ENCODE assay signal across 1 fruit fly cellular context in the genomic region with DNA sequence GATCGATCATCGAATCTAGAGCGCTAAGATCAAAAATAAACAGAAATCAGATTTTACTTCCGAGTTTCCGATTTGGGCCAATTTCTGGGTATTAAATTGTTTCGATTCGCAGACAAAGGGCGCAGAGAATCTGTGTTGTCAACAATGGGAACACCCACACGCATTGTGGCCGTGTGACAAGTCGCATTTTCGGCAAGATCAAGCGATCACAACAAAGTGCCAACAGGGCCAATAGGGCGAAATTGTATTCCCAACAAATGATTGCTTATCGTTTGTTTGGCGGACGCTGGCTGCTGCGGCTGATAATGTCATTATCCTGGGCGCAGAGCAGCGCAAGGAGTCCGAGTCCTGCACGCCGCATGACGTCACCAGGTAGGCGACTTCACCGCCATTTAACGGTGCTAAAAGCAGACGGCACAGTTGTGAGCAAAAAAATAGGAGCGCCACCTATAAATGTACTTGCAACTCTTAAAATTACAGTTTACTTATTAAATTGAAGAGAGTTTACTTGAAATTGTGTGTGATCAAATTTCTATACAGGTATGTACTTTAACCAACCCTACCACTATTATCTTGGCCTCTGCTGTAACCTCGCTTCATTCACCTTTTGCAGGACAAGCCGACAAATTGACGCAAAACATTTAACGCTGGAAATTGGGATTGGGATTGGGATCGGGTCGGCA.
A peak's percentile ranks its signal among the peaks of the same experiment; 100 is the strongest.
TF ChIP-seq lines count a peak whose summit lies in the region.

No protein-coding gene starts in this region.

TF ChIP-seq in whole organism, embryonic, 481 proteins besides CTCF, POLR2A, EP300 and RAD21 (continued from another document and continues in another):
- TF ChIP-seq ac (GFP tag; optimal IDR thresholded peaks at IDR 0.05; lab: Kevin White, UChicago) (peak; percentile 98), Mad (GFP tag; optimal IDR thresholded peaks at IDR 0.05; lab: Kevin White, UChicago) (peak; percentile 48), rib (GFP tag; IDR thresholded peaks at IDR 0.05; lab: Robert Waterston, UW) (no peak), chn (GFP tag; optimal IDR thresholded peaks at IDR 0.05; lab: Kevin White, UChicago) (peak; percentile 72), YL-1 (GFP tag; optimal IDR thresholded peaks at IDR 0.05; lab: Kevin White, UChicago) (no peak), CG10979 (tag; optimal IDR thresholded peaks at IDR 0.05; lab: Kevin White, UChicago) (peak; percentile 74), CG10321 (GFP tag; IDR thresholded peaks at IDR 0.05; lab: Robert Waterston, UW) (no peak), gcm2 (GFP tag; optimal IDR thresholded peaks at IDR 0.05; lab: Kevin White, UChicago) (no peak), tna (GFP tag; IDR thresholded peaks at IDR 0.05; lab: Robert Waterston, UW; ENCODE audit: partially characterized antibody) (no peak), CG12071 (GFP tag; optimal IDR thresholded peaks at IDR 0.05; lab: Kevin White, UChicago) (no peak), trh (GFP tag; optimal IDR thresholded peaks at IDR 0.05; lab: Kevin White, UChicago) (peak; percentile 5), otp (GFP tag; IDR thresholded peaks at IDR 0.05; lab: Robert Waterston, UW) (peak; percentile 87), fd64A (GFP tag; optimal IDR thresholded peaks at IDR 0.05; lab: Kevin White, UChicago) (no peak), CG9609 (GFP tag; optimal IDR thresholded peaks at IDR 0.05; lab: Kevin White, UChicago) (peak; percentile 65), Nf-YB (GFP tag; optimal IDR thresholded peaks at IDR 0.05; lab: Kevin White, UChicago) (peak; percentile 28), CG11456 (GFP tag; IDR thresholded peaks at IDR 0.05; lab: Robert Waterston, UW) (peak; percentile 64; the same call in 1 of the 3 replicates), HLH54F (GFP tag; optimal IDR thresholded peaks at IDR 0.05; lab: Kevin White, UChicago) (peak; percentile 24), Myb (GFP tag; optimal IDR thresholded peaks at IDR 0.05; lab: Kevin White, UChicago) (peak; percentile 33), amos (GFP tag; IDR thresholded peaks at IDR 0.05; lab: Robert Waterston, UW; ENCODE audit: partially characterized antibody) (no peak), H2.0 (GFP tag; IDR thresholded peaks at IDR 0.05; lab: Robert Waterston, UW) (peak; percentile 76), CG15696 (tag; optimal IDR thresholded peaks at IDR 0.05; lab: Kevin White, UChicago) (peak; percentile 92), gce (GFP tag; IDR thresholded peaks at IDR 0.05; lab: Robert Waterston, UW) (peak; percentile 57; the same call in 1 of the 3 replicates), Antp (GFP tag; optimal IDR thresholded peaks at IDR 0.05; lab: Kevin White, UChicago) (peak; percentile 21), crp (GFP tag; optimal IDR thresholded peaks at IDR 0.05; lab: Kevin White, UChicago) (no peak), CG4730 (GFP tag; IDR thresholded peaks at IDR 0.05; lab: Robert Waterston, UW) (peak; percentile 59), wor (GFP tag; IDR thresholded peaks at IDR 0.05; lab: Robert Waterston, UW) (peak; percentile 30; the same call in 1 of the 2 replicates), CG2129 (GFP tag; IDR thresholded peaks at IDR 0.05; lab: Robert Waterston, UW; ENCODE audit: partially characterized antibody) (no peak), Sox102F (GFP tag; optimal IDR thresholded peaks at IDR 0.05; lab: Kevin White, UChicago) (peak; percentile 27), CG7987 (GFP tag; optimal IDR thresholded peaks at IDR 0.05; lab: Kevin White, UChicago) (no peak), schlank (tag; optimal IDR thresholded peaks at IDR 0.05; lab: Kevin White, UChicago) (no peak), CG4404 (GFP tag; IDR thresholded peaks at IDR 0.05; lab: Robert Waterston, UW) (peak; percentile 95), Optix (GFP tag; IDR thresholded peaks at IDR 0.05; lab: Robert Waterston, UW) (peak; percentile 63; the same call in 1 of the 3 replicates), ase (GFP tag; IDR thresholded peaks at IDR 0.05; lab: Robert Waterston, UW) (peak; percentile 44; the same call in 1 of the 3 replicates), CG32772 (GFP tag; IDR thresholded peaks at IDR 0.05; lab: Robert Waterston, UW) (peak; percentile 46; the same call in 1 of the 2 replicates), Trl (optimal IDR thresholded peaks at IDR 0.05; lab: Kevin White, UChicago) (no peak), Trl (GFP tag; optimal IDR thresholded peaks at IDR 0.05; lab: Kevin White, UChicago) (peak; percentile 63), CG10209 (GFP tag; optimal IDR thresholded peaks at IDR 0.05; lab: Kevin White, UChicago) (peak; percentile 68), C15 (GFP tag; IDR thresholded peaks at IDR 0.05; lab: Robert Waterston, UW) (no peak), Drgx (GFP tag; IDR thresholded peaks at IDR 0.05; lab: Robert Waterston, UW) (peak; percentile 42; the same call in 1 of the 2 replicates), tll (GFP tag; optimal IDR thresholded peaks at IDR 0.05; lab: Kevin White, UChicago) (peak in 1 of 2 experiments; percentile 88), CG4424 (GFP tag; optimal IDR thresholded peaks at IDR 0.05; lab: Kevin White, UChicago) (peak; percentile 66), CG31224 (GFP tag; IDR thresholded peaks at IDR 0.05; lab: Robert Waterston, UW) (no peak), pita (GFP tag; optimal IDR thresholded peaks at IDR 0.05; lab: Kevin White, UChicago) (no peak), Oaz (GFP tag; IDR thresholded peaks at IDR 0.05; lab: Robert Waterston, UW) (0 out of 2 replicates have a peak, but pooled peaks have one; percentile 30), Xbp1 (GFP tag; optimal IDR thresholded peaks at IDR 0.05; lab: Kevin White, UChicago) (peak; percentile 67), CHES-1-like (GFP tag; optimal IDR thresholded peaks at IDR 0.05; lab: Kevin White, UChicago) (peak; percentile 21), CG31365 (tag; optimal IDR thresholded peaks at IDR 0.05; lab: Kevin White, UChicago) (no peak), CG12659 (GFP tag; optimal IDR thresholded peaks at IDR 0.05; lab: Kevin White, UChicago) (no peak), CG8359 (GFP tag; optimal IDR thresholded peaks at IDR 0.05; lab: Kevin White, UChicago; ENCODE audit: borderline replicate concordance) (peak; percentile 37), CG15269 (tag; optimal IDR thresholded peaks at IDR 0.05; lab: Kevin White, UChicago) (peak; percentile 25), Hr51 (GFP tag; optimal IDR thresholded peaks at IDR 0.05; lab: Kevin White, UChicago) (peak; percentile 34 to 65), Adf1 (GFP tag; IDR thresholded peaks at IDR 0.05; lab: Robert Waterston, UW) (no peak), gsb (GFP tag; IDR thresholded peaks at IDR 0.05; lab: Robert Waterston, UW) (no peak), Mrtf (GFP tag; IDR thresholded peaks at IDR 0.05; lab: Robert Waterston, UW) (peak; percentile 71; the same call in 2 of the 3 replicates), CG43689 (GFP tag; IDR thresholded peaks at IDR 0.05; lab: Robert Waterston, UW) (no peak), CG1233 (GFP tag; optimal IDR thresholded peaks at IDR 0.05; lab: Kevin White, UChicago) (peak; percentile 63), fd96Cb (tag; optimal IDR thresholded peaks at IDR 0.05; lab: Kevin White, UChicago) (peak; percentile 41), CG34422 (GFP tag; IDR thresholded peaks at IDR 0.05; lab: Robert Waterston, UW) (peak; percentile 82), br (optimal IDR thresholded peaks at IDR 0.05; lab: Kevin White, UChicago) (no peak), CG4820 (GFP tag; optimal IDR thresholded peaks at IDR 0.05; lab: Kevin White, UChicago) (peak; percentile 61), CG42726 (GFP tag; IDR thresholded peaks at IDR 0.05; lab: Robert Waterston, UW; ENCODE audit: partially characterized antibody) (no peak), HLH3B (GFP tag; IDR thresholded peaks at IDR 0.05; lab: Robert Waterston, UW) (peak; percentile 46), CG7963 (GFP tag; IDR thresholded peaks at IDR 0.05; lab: Robert Waterston, UW; ENCODE audit: partially characterized antibody) (no peak), Hr39 (optimal IDR thresholded peaks at IDR 0.05; lab: Kevin White, UChicago) (no peak), CG4854 (GFP tag; optimal IDR thresholded peaks at IDR 0.05; lab: Kevin White, UChicago) (no peak), dmrt11E (tag; optimal IDR thresholded peaks at IDR 0.05; lab: Kevin White, UChicago) (peak; percentile 90), CG13287 (GFP tag; IDR thresholded peaks at IDR 0.05; lab: Robert Waterston, UW; ENCODE audit: partially characterized antibody) (no peak), CG13775 (GFP tag; optimal IDR thresholded peaks at IDR 0.05; lab: Kevin White, UChicago) (peak; percentile 79), CG1792 (GFP tag; optimal IDR thresholded peaks at IDR 0.05; lab: Kevin White, UChicago) (no peak), jing (GFP tag; optimal IDR thresholded peaks at IDR 0.05; lab: Kevin White, UChicago) (peak; percentile 40), onecut (GFP tag; IDR thresholded peaks at IDR 0.05; lab: Robert Waterston, UW) (peak; percentile 65), shn (GFP tag; optimal IDR thresholded peaks at IDR 0.05; lab: Kevin White, UChicago) (peak; percentile 30), pum (GFP tag; optimal IDR thresholded peaks at IDR 0.05; lab: Kevin White, UChicago) (peak; percentile 69), CG8765 (GFP tag; IDR thresholded peaks at IDR 0.05; lab: Robert Waterston, UW) (peak; percentile 95), en (GFP tag; optimal IDR thresholded peaks at IDR 0.05; lab: Kevin White, UChicago) (peak; percentile 45), CG12942 (GFP tag; optimal IDR thresholded peaks at IDR 0.05; lab: Kevin White, UChicago) (peak; percentile 42), NC2α (GFP tag; optimal IDR thresholded peaks at IDR 0.05; lab: Kevin White, UChicago) (peak; percentile 21), vfl (GFP tag; optimal IDR thresholded peaks at IDR 0.05; lab: Kevin White, UChicago) (no peak), CG16863 (GFP tag; optimal IDR thresholded peaks at IDR 0.05; lab: Kevin White, UChicago) (peak; percentile 68), ttk (GFP tag; IDR thresholded peaks at IDR 0.05; lab: Robert Waterston, UW) (peak; percentile 59), Dbx (GFP tag; IDR thresholded peaks at IDR 0.05; lab: Robert Waterston, UW) (no peak), salm (tag; optimal IDR thresholded peaks at IDR 0.05; lab: Kevin White, UChicago) (peak; percentile 3), peb (GFP tag; IDR thresholded peaks at IDR 0.05; lab: Robert Waterston, UW) (no peak; the same call in 1 of the 2 replicates), TFAM (GFP tag; optimal IDR thresholded peaks at IDR 0.05; lab: Kevin White, UChicago) (no peak), sim (GFP tag; IDR thresholded peaks at IDR 0.05; lab: Robert Waterston, UW) (peak; percentile 84), twi (tag; optimal IDR thresholded peaks at IDR 0.05; lab: Kevin White, UChicago) (peak; percentile 68), Kr (GFP tag; optimal IDR thresholded peaks at IDR 0.05; lab: Kevin White, UChicago) (peak; percentile 83), CG10565 (GFP tag; optimal IDR thresholded peaks at IDR 0.05; lab: Kevin White, UChicago) (no peak), CG1602 (GFP tag; optimal IDR thresholded peaks at IDR 0.05; lab: Kevin White, UChicago) (peak; percentile 70), z (GFP tag; IDR thresholded peaks at IDR 0.05; lab: Robert Waterston, UW) (peak; percentile 36; the same call in 1 of the 3 replicates), CG14710 (tag; optimal IDR thresholded peaks at IDR 0.05; lab: Kevin White, UChicago) (peak; percentile 64), Sin3A (optimal IDR thresholded peaks at IDR 0.05; lab: Kevin White, UChicago) (no peak), ara (GFP tag; IDR thresholded peaks at IDR 0.05; lab: Robert Waterston, UW) (peak; percentile 92), Sry-β (GFP tag; optimal IDR thresholded peaks at IDR 0.05; lab: Kevin White, UChicago) (no peak), CG32767 (GFP tag; IDR thresholded peaks at IDR 0.05; lab: Robert Waterston, UW) (0 out of 2 replicates have a peak, but pooled peaks have one; percentile 45), CG12391 (tag; optimal IDR thresholded peaks at IDR 0.05; lab: Kevin White, UChicago) (peak; percentile 70), CG30403 (GFP tag; optimal IDR thresholded peaks at IDR 0.05; lab: Kevin White, UChicago) (peak; percentile 50), E2f2 (GFP tag; IDR thresholded peaks at IDR 0.05; lab: Robert Waterston, UW) (peak; percentile 23; the same call in 1 of the 2 replicates), CG11085 (GFP tag; IDR thresholded peaks at IDR 0.05; lab: Robert Waterston, UW) (no peak), kni (GFP tag; optimal IDR thresholded peaks at IDR 0.05; lab: Kevin White, UChicago) (peak; percentile 4), CG3726 (GFP tag; IDR thresholded peaks at IDR 0.05; lab: Robert Waterston, UW) (peak; percentile 73; the same call in 2 of the 3 replicates), NK7.1 (GFP tag; optimal IDR thresholded peaks at IDR 0.05; lab: Kevin White, UChicago) (peak; percentile 47), Blimp-1 (GFP tag; optimal IDR thresholded peaks at IDR 0.05; lab: Kevin White, UChicago) (no peak), NC2β (GFP tag; optimal IDR thresholded peaks at IDR 0.05; lab: Kevin White, UChicago) (peak; percentile 65), mirr (GFP tag; optimal IDR thresholded peaks at IDR 0.05; lab: Kevin White, UChicago) (no peak), CG4360 (GFP tag; IDR thresholded peaks at IDR 0.05; lab: Robert Waterston, UW) (peak; percentile 63), CG17802 (tag; optimal IDR thresholded peaks at IDR 0.05; lab: Kevin White, UChicago) (peak; percentile 9), ham (GFP tag; IDR thresholded peaks at IDR 0.05; lab: Robert Waterston, UW) (no peak), sob (GFP tag; IDR thresholded peaks at IDR 0.05; lab: Robert Waterston, UW) (peak; percentile 50; the same call in 1 of the 2 replicates), CG14441 (GFP tag; IDR thresholded peaks at IDR 0.05; lab: Robert Waterston, UW) (peak; percentile 73), CG12744 (GFP tag; optimal IDR thresholded peaks at IDR 0.05; lab: Kevin White, UChicago) (peak; percentile 50), Dad (GFP tag; optimal IDR thresholded peaks at IDR 0.05; lab: Kevin White, UChicago) (peak; percentile 30), CG10462 (GFP tag; optimal IDR thresholded peaks at IDR 0.05; lab: Kevin White, UChicago) (peak; percentile 76), Rfx (GFP tag; IDR thresholded peaks at IDR 0.05; lab: Robert Waterston, UW) (peak; percentile 55), CG8924 (tag; optimal IDR thresholded peaks at IDR 0.05; lab: Kevin White, UChicago) (peak; percentile 85), Hr3 (GFP tag; optimal IDR thresholded peaks at IDR 0.05; lab: Kevin White, UChicago) (peak; percentile 56), CG8290 (GFP tag; optimal IDR thresholded peaks at IDR 0.05; lab: Kevin White, UChicago) (peak; percentile 41), CG8290 (tag; optimal IDR thresholded peaks at IDR 0.05; lab: Kevin White, UChicago) (no peak), Aef1 (GFP tag; IDR thresholded peaks at IDR 0.05; lab: Robert Waterston, UW) (peak; percentile 17; the same call in 1 of the 3 replicates), CG3163 (GFP tag; optimal IDR thresholded peaks at IDR 0.05; lab: Kevin White, UChicago) (no peak), Camta (GFP tag; optimal IDR thresholded peaks at IDR 0.05; lab: Kevin White, UChicago) (peak; percentile 13), p53 (GFP tag; optimal IDR thresholded peaks at IDR 0.05; lab: Kevin White, UChicago) (no peak)
